Worm (Caenorhabditis elegans) whole organism, L3 larva: Measurements from ENCODE around the gene eat-2.

Source experiments
- ZK546.5 ChIP-seq: sonication (generic microtip); optimal IDR thresholded peaks from 2 replicates; lab custom pipeline; 2017; ENCODE audit warnings: missing biosample characterization, missing genetic modification characterization
- ceh-28 ChIP-seq: fragments of 150-350 bp; optimal IDR thresholded peaks from 2 replicates; lab custom pipeline; 2014; ENCODE audit warnings: missing biosample characterization, missing genetic modification reagents, missing genetic modification characterization
- egl-27 ChIP-seq: sonication (generic microtip); optimal IDR thresholded peaks from 4 replicates; lab custom pipeline; 2017; ENCODE audit warnings: missing biosample characterization, missing genetic modification reagents, missing genetic modification characterization
- elt-1 ChIP-seq: fragments of 150-350 bp; optimal IDR thresholded peaks from 2 replicates; lab custom pipeline; 2014; ENCODE audit warnings: missing biosample characterization, missing genetic modification characterization
- elt-3 ChIP-seq, 3 experiments: fragments of 150-350 bp in 1 of 3; sonication (generic microtip) in 2 of 3; optimal IDR thresholded peaks; 2 replicates in 2 of 3; 4 replicates in 1 of 3; lab custom pipeline; 2014 to 2017; ENCODE audit warnings: missing biosample characterization in 3 of 3, missing genetic modification characterization in 3 of 3
- jun-1 ChIP-seq: fragments of 150-350 bp; optimal IDR thresholded peaks from 2 replicates; lab custom pipeline; 2014; ENCODE audit warnings: missing biosample characterization, missing genetic modification reagents, missing genetic modification characterization
- nhr-12 ChIP-seq: fragments of 150-350 bp; optimal IDR thresholded peaks from 2 replicates; lab custom pipeline; 2014; ENCODE audit warnings: missing biosample characterization, missing genetic modification characterization
- pha-4 ChIP-seq: fragments of 150-350 bp; optimal IDR thresholded peaks from 2 replicates; lab custom pipeline; 2014; ENCODE audit warnings: missing biosample characterization, missing genetic modification reagents, missing genetic modification characterization
- pqm-1 ChIP-seq: fragments of 150-350 bp; optimal IDR thresholded peaks from 2 replicates; lab custom pipeline; 2017; ENCODE audit warnings: missing biosample characterization, missing genetic modification characterization, inconsistent platforms
- tbx-2 ChIP-seq: sonication (generic microtip); optimal IDR thresholded peaks from 2 replicates; lab custom pipeline; 2016; ENCODE audit warnings: mild to moderate bottlenecking, missing genetic modification characterization, missing compliant biosample characterization

- TF ChIP-seq ZK546.5 (no peak), elt-3 (tag; optimal IDR thresholded peaks at IDR 0.05; lab: Kevin White, UChicago) (no peak), pha-4 (no peak), elt-1 (tag; lab: Kevin White, UChicago) (no peak), ceh-28 (tag; lab: Kevin White, UChicago) (no peak), egl-27 (tag; lab: Kevin White, UChicago) (no peak), tbx-2 (tag; lab: Kevin White, UChicago) (no peak), pqm-1 (tag; lab: Kevin White, UChicago) (no peak), nhr-12 (tag; lab: Kevin White, UChicago) (no peak), jun-1 (tag; lab: Kevin White, UChicago) (no peak)
These were observed 5.2 kb upstream of the eat-2 start for ce11 chrII:14176642-14177041.
